Fruit fly (Drosophila melanogaster): ENCODE results near the gene CG32071.

CG32071 gene

DNA sequence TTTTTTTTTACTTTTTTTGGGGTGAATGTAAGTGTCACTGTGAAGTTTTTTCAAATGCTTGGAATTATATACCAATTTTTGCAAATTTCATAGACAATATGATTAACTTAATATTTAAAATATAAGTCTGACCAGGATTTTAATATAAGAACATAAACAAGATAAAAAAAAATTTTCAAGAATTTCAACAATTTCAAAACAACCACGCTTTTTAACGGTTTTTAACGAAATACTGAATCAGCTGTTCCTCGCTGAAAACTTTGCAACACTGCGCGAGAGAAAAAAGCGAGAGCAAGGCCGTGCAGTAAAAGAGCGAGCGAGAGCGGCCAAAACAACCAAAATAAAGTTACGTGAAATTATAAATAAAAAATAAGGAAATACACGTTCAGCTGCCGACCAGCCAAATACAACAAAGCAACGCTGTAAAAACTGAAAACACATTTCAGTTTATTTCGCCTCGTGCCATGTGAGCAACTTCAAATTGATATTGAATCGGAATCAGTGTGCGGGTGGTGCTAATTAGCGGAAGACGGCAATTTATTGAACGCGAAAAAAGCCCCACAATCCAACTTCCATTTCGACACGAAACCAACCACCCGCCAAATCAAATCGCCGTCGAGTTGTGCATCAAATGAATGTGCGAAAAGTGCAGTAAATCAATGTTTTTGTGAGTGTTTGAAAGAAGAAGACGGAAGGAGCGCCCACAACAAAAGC lies 7.3 kb downstream of the CG32071 start, which contains the start of the genes CG46439, Iyd and CG33947 (continued):
- TF ChIP-seq nau (GFP tag; optimal IDR thresholded peaks at IDR 0.05) (peak; percentile 59), CG10366 (GFP tag; IDR thresholded peaks at IDR 0.05) (no peak), CG4328 (GFP tag; optimal IDR thresholded peaks at IDR 0.05) (no peak), PHDP (tag; optimal IDR thresholded peaks at IDR 0.05) (peak; percentile 12), gcm2 (GFP tag; optimal IDR thresholded peaks at IDR 0.05) (no peak), Vsx1 (GFP tag; optimal IDR thresholded peaks at IDR 0.05) (peak; percentile 85), fd96Cb (tag; optimal IDR thresholded peaks at IDR 0.05) (no peak), eyg (GFP tag; optimal IDR thresholded peaks at IDR 0.05) (no peak), CG7556 (GFP tag; optimal IDR thresholded peaks at IDR 0.05) (peak; percentile 24), CG17359 (tag; optimal IDR thresholded peaks at IDR 0.05) (peak; percentile 14), CG6854 (GFP tag; optimal IDR thresholded peaks at IDR 0.05) (no peak), Oli (tag; optimal IDR thresholded peaks at IDR 0.05) (no peak), CG11560 (tag; IDR thresholded peaks at IDR 0.05) (no peak), grau (tag; optimal IDR thresholded peaks at IDR 0.05) (peak; percentile 2), Dek (tag; optimal IDR thresholded peaks at IDR 0.05) (peak; percentile 10), Hr51 (GFP tag; optimal IDR thresholded peaks at IDR 0.05) (peak in 1 of 2 experiments; percentile 12), CG10267 (tag; optimal IDR thresholded peaks at IDR 0.05) (peak; percentile 95), pzg (GFP tag; optimal IDR thresholded peaks at IDR 0.05) (peak; percentile 37), lab (GFP tag; optimal IDR thresholded peaks at IDR 0.05) (peak; percentile 35), CG10543 (GFP tag; optimal IDR thresholded peaks at IDR 0.05) (peak; percentile 25), CG2199 (GFP tag; IDR thresholded peaks at IDR 0.05) (0 out of 3 replicates have a peak, but pooled peaks have one; percentile 13), CG1647 (GFP tag; optimal IDR thresholded peaks at IDR 0.05) (no peak), crp (GFP tag; optimal IDR thresholded peaks at IDR 0.05) (peak; percentile 70 to 93), cg (GFP tag; optimal IDR thresholded peaks at IDR 0.05) (no peak), ftz-f1 (GFP tag; optimal IDR thresholded peaks at IDR 0.05) (peak; percentile 82), Xrp1 (GFP tag; IDR thresholded peaks at IDR 0.05) (0 out of 2 replicates have a peak, but pooled peaks have one; percentile 19), cas (GFP tag; IDR thresholded peaks at IDR 0.05) (no peak), unc-4 (GFP tag; IDR thresholded peaks at IDR 0.05; ENCODE audit: partially characterized antibody) (peak; percentile 40; the same call in 1 of the 2 replicates), CG4360 (GFP tag; IDR thresholded peaks at IDR 0.05) (peak; percentile 38; the same call in 1 of the 2 replicates), CG17385 (GFP tag; optimal IDR thresholded peaks at IDR 0.05) (peak; percentile 80), Fer3 (tag; optimal IDR thresholded peaks at IDR 0.05) (no peak), MTF-1 (GFP tag; optimal IDR thresholded peaks at IDR 0.05; ENCODE audit: borderline replicate concordance) (no peak), CG42726 (GFP tag; IDR thresholded peaks at IDR 0.05; ENCODE audit: partially characterized antibody) (no peak), Hr78 (GFP tag; optimal IDR thresholded peaks at IDR 0.05) (no peak), Atf3 (GFP tag; optimal IDR thresholded peaks at IDR 0.05) (no peak), C15 (GFP tag; IDR thresholded peaks at IDR 0.05) (0 out of 3 replicates have a peak, but pooled peaks have one; percentile 19), yki (optimal IDR thresholded peaks at IDR 0.05) (peak; percentile 52), CG14014 (GFP tag; IDR thresholded peaks at IDR 0.05) (no peak), stwl (tag; optimal IDR thresholded peaks at IDR 0.05) (peak; percentile 70), CG32532 (GFP tag; IDR thresholded peaks at IDR 0.05) (peak; percentile 42; the same call in 1 of the 2 replicates), Pdp1 (GFP tag; optimal IDR thresholded peaks at IDR 0.05) (peak in 1 of 2 experiments; percentile 87), trem (tag; optimal IDR thresholded peaks at IDR 0.05) (peak; percentile 18), ewg (GFP tag; optimal IDR thresholded peaks at IDR 0.05) (no peak), nom (GFP tag; optimal IDR thresholded peaks at IDR 0.05) (peak; percentile 95), Med (GFP tag) (peak; percentile 89), CG9727 (GFP tag; optimal IDR thresholded peaks at IDR 0.05) (no peak), lilli (GFP tag; optimal IDR thresholded peaks at IDR 0.05) (no peak)

All from whole organism, embryonic.